Fruit fly (Drosophila melanogaster): Measurements from ENCODE around the gene grk.

The grk gene

dm6 chr2L:8392298-8392697, 41.1 kb downstream of the grk start, which contains the start of gene CG42820:
TSS of gene CG42820 (minus strand) at chr2L:8392398.
- TF ChIP-seq psq (optimal IDR thresholded peaks at IDR 0.05) = no peak
- no peak for TF ChIP-seq Sin3A (optimal IDR thresholded peaks at IDR 0.05)
- TF ChIP-seq h (optimal IDR thresholded peaks at IDR 0.05) = no peak
- TF ChIP-seq ttk (optimal IDR thresholded peaks at IDR 0.05) = no peak
- TF ChIP-seq Myc (optimal IDR thresholded peaks at IDR 0.05) = no peak
- no peak for TF ChIP-seq insv (optimal IDR thresholded peaks at IDR 0.05)

dm6 chr2L:8389231-8389630, 44.2 kb downstream of the grk start, which contains the start of gene CG42819:
TSS of gene CG42819 (minus strand) at chr2L:8389331.
- TF ChIP-seq h (optimal IDR thresholded peaks at IDR 0.05) (no peak), psq (optimal IDR thresholded peaks at IDR 0.05) (no peak), ttk (optimal IDR thresholded peaks at IDR 0.05) (no peak), Myc (optimal IDR thresholded peaks at IDR 0.05) (no peak), Sin3A (optimal IDR thresholded peaks at IDR 0.05) (no peak), insv (optimal IDR thresholded peaks at IDR 0.05) (no peak)

dm6 chr2L:8385849-8386248, 47.5 kb downstream of the grk start:
- TF ChIP-seq Myc (optimal IDR thresholded peaks at IDR 0.05) (no peak), h (optimal IDR thresholded peaks at IDR 0.05) (no peak), Sin3A (optimal IDR thresholded peaks at IDR 0.05) (no peak), ttk (optimal IDR thresholded peaks at IDR 0.05) (no peak), psq (optimal IDR thresholded peaks at IDR 0.05) (no peak), insv (optimal IDR thresholded peaks at IDR 0.05) (no peak)

- TF ChIP-seq ttk (optimal IDR thresholded peaks at IDR 0.05) = no peak
- no peak for TF ChIP-seq insv (optimal IDR thresholded peaks at IDR 0.05)
- TF ChIP-seq h (optimal IDR thresholded peaks at IDR 0.05) = no peak
- TF ChIP-seq psq (optimal IDR thresholded peaks at IDR 0.05) = no peak
- TF ChIP-seq Sin3A (optimal IDR thresholded peaks at IDR 0.05) = no peak
- TF ChIP-seq Myc (optimal IDR thresholded peaks at IDR 0.05) = no peak
Observed at dm6 chr2L:8384985-8385519, 48.3 kb downstream of the grk start.

dm6 chr2L:8384108-8384601, 49.2 kb downstream of the grk start, which contains the start of the genes Dad1 and CG13384:
TSS of gene Dad1 (minus strand) at chr2L:8384137.
TSS of gene CG13384 (plus strand) at chr2L:8384455.
- TF ChIP-seq psq (optimal IDR thresholded peaks at IDR 0.05) = no peak
- no peak for TF ChIP-seq Myc (optimal IDR thresholded peaks at IDR 0.05)
- no peak for TF ChIP-seq insv (optimal IDR thresholded peaks at IDR 0.05)
- TF ChIP-seq Sin3A (optimal IDR thresholded peaks at IDR 0.05) = no peak

- TF ChIP-seq Sin3A (optimal IDR thresholded peaks at IDR 0.05) (no peak), ttk (optimal IDR thresholded peaks at IDR 0.05) (no peak), Myc (optimal IDR thresholded peaks at IDR 0.05) (no peak)
Observed at dm6 chr2L:8382646-8383045, 50.8 kb downstream of the grk start, which contains the start of the genes CG13392 and Rcd4. TSS of gene CG13392 (minus strand) at chr2L:8382807. TSS of gene Rcd4 (plus strand) at chr2L:8382861.

dm6 chr2L:8381508-8382036, 51.8 kb downstream of the grk start, which contains the start of gene AlaRS:
TSS of gene AlaRS (minus strand) at chr2L:8381764.
- TF ChIP-seq h (optimal IDR thresholded peaks at IDR 0.05) = no peak
